Worm (Caenorhabditis elegans) whole organism, L4 larva: Measurements from ENCODE around the gene lron-5.

ENCODE experiments used
- F44E2.7 ChIP-seq: fragments of 200-800 bp; sonication (Bioruptor generic); IDR thresholded peaks from 2 replicates; pipeline ENCODE4 v2.1.2; 2022; ENCODE audit warnings: missing genetic modification characterization, missing compliant biosample characterization
- Y5F2A.4 ChIP-seq: fragments of 200-800 bp; sonication (Bioruptor generic); optimal IDR thresholded peaks from 2 replicates; lab custom pipeline; 2018; ENCODE audit warnings: mild to moderate bottlenecking, missing genetic modification characterization, missing compliant biosample characterization
- aha-1 ChIP-seq: fragments of 150-350 bp; peaks from one replicate; lab custom pipeline; 2014; ENCODE audit warnings: missing biosample characterization, missing genetic modification characterization
- aly-2 ChIP-seq: sonication (generic microtip); optimal IDR thresholded peaks from 2 replicates; lab custom pipeline; 2018; ENCODE audit warnings: missing biosample characterization, missing genetic modification characterization
- attf-4 ChIP-seq: sonication (generic microtip); optimal IDR thresholded peaks from 3 replicates; lab custom pipeline; 2017; ENCODE audit warnings: missing biosample characterization, missing genetic modification characterization
- ceh-20 ChIP-seq: fragments of 200-800 bp; sonication (Bioruptor generic); IDR thresholded peaks from 2 replicates; pipeline ENCODE4 v1.3.6; 2022; ENCODE audit warnings: missing genetic modification reagents, missing genetic modification characterization, missing compliant biosample characterization
- ceh-32 ChIP-seq: sonication (generic microtip); optimal IDR thresholded peaks from 2 replicates; lab custom pipeline; 2016; ENCODE audit warnings: mild to moderate bottlenecking, missing genetic modification characterization, missing compliant biosample characterization; ENCODE audit not compliant: poor library complexity
- ceh-62 ChIP-seq: sonication (generic microtip); optimal IDR thresholded peaks from 2 replicates; lab custom pipeline; 2017; ENCODE audit warnings: missing biosample characterization, missing genetic modification characterization
- ceh-82 ChIP-seq: sonication (generic microtip); optimal IDR thresholded peaks from 2 replicates; lab custom pipeline; 2017; ENCODE audit warnings: missing biosample characterization, missing genetic modification characterization
- daf-12 ChIP-seq: fragments of 150-350 bp; optimal IDR thresholded peaks from 2 replicates; lab custom pipeline; 2014; ENCODE audit warnings: missing biosample characterization, missing genetic modification reagents, missing genetic modification characterization
- daf-19 ChIP-seq: fragments of 200-800 bp; sonication (Bioruptor generic); conservative IDR thresholded peaks from 2 replicates; pipeline ENCODE4 v1.3.6; 2022; ENCODE audit warnings: missing genetic modification characterization, missing compliant biosample characterization
- fkh-10 ChIP-seq: fragments of 150-350 bp; optimal IDR thresholded peaks from 2 replicates; lab custom pipeline; 2014; ENCODE audit warnings: missing biosample characterization, missing genetic modification reagents, missing genetic modification characterization
- hlh-11 ChIP-seq: fragments of 200-800 bp; sonication (Bioruptor generic); optimal IDR thresholded peaks from 2 replicates; lab custom pipeline; 2018; ENCODE audit warnings: mild to moderate bottlenecking, missing genetic modification characterization, missing compliant biosample characterization
- hlh-30 ChIP-seq: sonication (generic microtip); optimal IDR thresholded peaks from 2 replicates; lab custom pipeline; 2017; ENCODE audit warnings: antibody characterized with exemption, mild to moderate bottlenecking, missing genetic modification characterization, missing compliant biosample characterization; ENCODE audit not compliant: insufficient read depth
- lin-29 ChIP-seq: fragments of 200-800 bp; sonication (Bioruptor generic); IDR thresholded peaks from 2 replicates; pipeline ENCODE4 v1.3.6; 2022; ENCODE audit warnings: missing genetic modification reagents, missing genetic modification characterization, missing compliant biosample characterization
- madf-9 ChIP-seq: fragments of 200-800 bp; sonication (Bioruptor generic); conservative IDR thresholded peaks from 2 replicates; pipeline ENCODE4 v1.3.6; 2022; ENCODE audit warnings: missing genetic modification reagents, missing genetic modification characterization, missing compliant biosample characterization
- mdt-29 ChIP-seq: fragments of 200-800 bp; sonication (Bioruptor generic); IDR thresholded peaks from 2 replicates; pipeline ENCODE4 v1.3.6; 2022; ENCODE audit warnings: missing genetic modification reagents, missing genetic modification characterization, missing compliant biosample characterization
- mep-1 ChIP-seq: fragments of 150-350 bp; sonication (generic microtip); optimal IDR thresholded peaks from 3 replicates; lab custom pipeline; 2014; ENCODE audit warnings: missing biosample characterization, missing genetic modification characterization
- nhr-28 ChIP-seq: fragments of 150-350 bp; optimal IDR thresholded peaks from 2 replicates; lab custom pipeline; 2014; ENCODE audit warnings: missing biosample characterization, missing genetic modification characterization
- nhr-42 ChIP-seq: fragments of 200-800 bp; sonication (Bioruptor generic); IDR thresholded peaks from 2 replicates; pipeline ENCODE4 v1.3.6; 2022; ENCODE audit warnings: missing genetic modification characterization, missing compliant biosample characterization
- nhr-76 ChIP-seq: fragments of 150-350 bp; optimal IDR thresholded peaks from 2 replicates; lab custom pipeline; 2014; ENCODE audit warnings: missing biosample characterization, missing genetic modification characterization
- pha-4 ChIP-seq, 2 experiments: fragments of 150-350 bp in 1 of 2; fragments of 200-800 bp in 1 of 2; sonication (Bioruptor generic) in 1 of 2; IDR thresholded peaks in 1 of 2; optimal IDR thresholded peaks in 1 of 2; 2 replicates each; pipeline versions ENCODE4 v1.3.6 to Lab custom; 2014 to 2022; ENCODE audit warnings: missing genetic modification characterization in 2 of 2, missing genetic modification reagents in 2 of 2, missing biosample characterization in 1 of 2, missing compliant biosample characterization in 1 of 2
- pqm-1 ChIP-seq: sonication (generic microtip); optimal IDR thresholded peaks from 2 replicates; lab custom pipeline; 2017; ENCODE audit warnings: missing biosample characterization, missing genetic modification characterization
- rbr-2 ChIP-seq: sonication (generic microtip); optimal IDR thresholded peaks from 2 replicates; lab custom pipeline; 2016; ENCODE audit warnings: missing genotype, missing genetic modification characterization, missing compliant biosample characterization
- saeg-2 ChIP-seq: fragments of 200-800 bp; sonication (Bioruptor generic); IDR thresholded peaks from 2 replicates; pipeline ENCODE4 v1.3.6; 2022; ENCODE audit warnings: missing genetic modification reagents, missing genetic modification characterization, missing compliant biosample characterization
- set-16 ChIP-seq: fragments of 200-800 bp; sonication (Bioruptor generic); IDR thresholded peaks from 2 replicates; pipeline ENCODE4 v1.3.6; 2022; ENCODE audit warnings: missing genetic modification reagents, missing genetic modification characterization, missing compliant biosample characterization
- skn-1 ChIP-seq: fragments of 150-350 bp; optimal IDR thresholded peaks from 2 replicates; lab custom pipeline; 2014; ENCODE audit warnings: missing biosample characterization, missing genetic modification characterization
- unc-39 ChIP-seq: sonication (generic microtip); optimal IDR thresholded peaks from 2 replicates; lab custom pipeline; 2017; ENCODE audit warnings: missing biosample characterization, missing genetic modification characterization
- unc-62 ChIP-seq, 3 experiments: fragments of 150-350 bp in 1 of 3; sonication (generic microtip); optimal IDR thresholded peaks in 2 of 3; peaks in 1 of 3; 1 replicate in 1 of 3; 2 replicates in 2 of 3; lab custom pipeline; 2014 to 2017; ENCODE audit warnings: missing biosample characterization in 3 of 3, missing genetic modification characterization in 3 of 3, missing genetic modification reagents in 3 of 3, missing genotype in 1 of 3
- zfp-3 ChIP-seq: fragments of 200-800 bp; sonication (Bioruptor generic); conservative IDR thresholded peaks from 2 replicates; pipeline ENCODE4 v1.3.6; 2022; ENCODE audit warnings: missing genetic modification reagents, missing genetic modification characterization, missing compliant biosample characterization
- zip-11 ChIP-seq: fragments of 200-800 bp; sonication (Bioruptor generic); IDR thresholded peaks from 2 replicates; pipeline ENCODE4 v1.3.6; 2022; ENCODE audit warnings: missing genetic modification characterization, missing compliant biosample characterization
- ztf-7 ChIP-seq: fragments of 150-350 bp; optimal IDR thresholded peaks from 2 replicates; lab custom pipeline; 2014; ENCODE audit warnings: missing biosample characterization, missing genetic modification characterization

Gene lron-5

DNA sequence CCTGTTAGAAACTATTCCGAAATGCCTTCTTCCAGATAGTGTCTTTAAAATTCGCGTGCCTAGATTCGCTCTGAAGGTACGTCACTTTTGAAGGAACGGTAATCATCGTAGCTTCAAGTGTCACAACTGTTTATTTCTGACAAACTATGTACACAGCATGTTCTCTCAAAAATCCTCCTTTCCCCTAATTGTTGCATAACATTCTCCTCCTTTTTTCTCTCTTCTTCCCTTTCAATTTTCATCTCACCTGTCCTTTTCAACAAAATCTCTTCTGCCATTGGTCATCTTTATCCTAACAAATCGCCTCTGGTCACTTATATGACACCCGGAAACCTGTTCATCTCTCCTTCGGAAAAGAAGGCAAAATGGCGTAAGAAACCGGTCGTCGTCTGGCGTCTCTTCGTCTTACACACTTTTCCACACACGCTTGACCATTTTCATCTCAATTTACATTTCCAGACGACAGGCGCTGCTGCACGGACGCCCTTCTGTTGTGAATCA lies 6.7 kb upstream of the lron-5 start, which contains the start of gene lips-3:
TSS of gene lips-3 (plus strand) at position 458 of the 501 bp plus-strand sequence.
- TF ChIP-seq rbr-2 (tag; lab: Kevin White, UChicago) = no peak
- no peak for TF ChIP-seq saeg-2
- TF ChIP-seq unc-62 (GFP tag; optimal IDR thresholded peaks at IDR 0.05 in 1 of 2; lab: Kevin White, UChicago) = peak in 1 of 2 experiments; percentile 97
- no peak for TF ChIP-seq unc-62 (tag; optimal IDR thresholded peaks at IDR 0.05; lab: Kevin White, UChicago)
- peak; percentile 26 for TF ChIP-seq hlh-11 (tag; lab: Kevin White, UChicago)
- TF ChIP-seq mep-1 (tag; lab: Kevin White, UChicago) = no peak
- TF ChIP-seq, all 104 proteins: peak for 2

DNA sequence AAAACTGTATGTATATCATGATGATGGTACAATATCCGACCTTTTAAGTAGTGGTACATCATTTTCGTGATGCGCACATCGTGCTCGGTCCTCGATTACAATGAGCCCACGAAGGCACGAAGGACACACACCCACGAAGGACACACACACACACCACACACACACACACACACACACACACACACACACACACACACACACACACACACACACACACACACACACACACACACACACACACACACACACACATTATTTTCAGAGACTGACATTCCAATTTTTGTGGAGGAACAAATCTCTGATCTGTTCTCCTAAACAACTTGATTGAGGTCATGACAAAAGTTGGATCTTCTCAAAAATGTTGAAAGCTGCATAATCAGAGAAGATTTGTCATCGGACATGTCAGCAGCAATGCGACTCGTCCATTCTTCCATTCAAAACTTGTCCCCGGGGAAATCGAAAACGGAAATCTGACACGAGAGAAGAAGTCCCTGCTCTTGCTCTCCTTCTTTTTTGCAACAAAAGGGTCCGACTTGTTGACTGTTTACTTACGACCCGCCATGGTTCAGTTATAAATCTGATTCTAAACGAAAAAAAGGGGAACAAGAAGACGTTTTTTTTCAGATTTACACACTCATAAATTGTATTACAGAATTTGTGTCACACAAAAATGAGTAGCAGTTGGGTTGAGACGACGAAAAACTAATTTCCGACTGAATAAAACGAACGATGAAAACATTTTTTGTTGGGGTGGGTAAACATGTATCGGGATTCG lies 3.5 kb downstream of the lron-5 start:
- TF ChIP-seq madf-9 (GFP tag; lab: Robert Waterston, UW) (no peak), pqm-1 (tag; lab: Kevin White, UChicago) (no peak), hlh-30 (tag; lab: Kevin White, UChicago) (no peak), pha-4 (GFP tag; IDR thresholded peaks at IDR 0.05; lab: Robert Waterston, UW) (no peak), pha-4 (tag; optimal IDR thresholded peaks at IDR 0.05; lab: Kevin White, UChicago) (no peak), ceh-32 (no peak), fkh-10 (GFP tag; lab: Kevin White, UChicago) (peak; percentile 91), daf-19 (no peak), unc-62 (GFP tag; optimal IDR thresholded peaks at IDR 0.05 in 1 of 2; lab: Kevin White, UChicago) (peak in 1 of 2 experiments; percentile 89), unc-62 (tag; optimal IDR thresholded peaks at IDR 0.05; lab: Kevin White, UChicago) (no peak), set-16 (GFP tag; lab: Robert Waterston, UW) (no peak)

DNA sequence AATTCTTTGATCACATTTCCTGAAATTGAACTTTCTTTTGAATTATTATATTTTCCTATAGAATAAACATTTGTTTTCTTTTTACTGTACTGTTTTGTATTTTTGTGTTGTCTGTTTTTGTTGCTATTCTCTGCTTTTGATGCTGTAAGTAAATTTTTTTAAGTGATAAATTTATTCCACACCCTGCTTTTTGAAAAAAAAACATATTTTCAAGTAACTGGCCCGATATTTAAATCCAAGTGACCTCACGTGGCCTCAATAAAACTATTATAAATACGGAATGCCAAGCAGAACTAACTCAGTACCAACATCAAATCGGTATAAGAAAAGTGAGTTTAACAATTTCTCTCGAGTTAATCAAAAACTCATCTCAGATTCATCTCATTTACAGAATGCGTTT lies 5.3 kb downstream of the lron-5 start, which contains the start of gene clec-151:
TSS of gene clec-151 (plus strand) at position 301 of the 400 bp plus-strand sequence.
- TF ChIP-seq ceh-20 (GFP tag; lab: Robert Waterston, UW) (no peak), aly-2 (tag; lab: Kevin White, UChicago) (no peak), F44E2.7 (GFP tag; lab: Robert Waterston, UW) (no peak), attf-4 (tag; lab: Kevin White, UChicago) (no peak), ceh-82 (tag; lab: Kevin White, UChicago) (no peak)

DNA sequence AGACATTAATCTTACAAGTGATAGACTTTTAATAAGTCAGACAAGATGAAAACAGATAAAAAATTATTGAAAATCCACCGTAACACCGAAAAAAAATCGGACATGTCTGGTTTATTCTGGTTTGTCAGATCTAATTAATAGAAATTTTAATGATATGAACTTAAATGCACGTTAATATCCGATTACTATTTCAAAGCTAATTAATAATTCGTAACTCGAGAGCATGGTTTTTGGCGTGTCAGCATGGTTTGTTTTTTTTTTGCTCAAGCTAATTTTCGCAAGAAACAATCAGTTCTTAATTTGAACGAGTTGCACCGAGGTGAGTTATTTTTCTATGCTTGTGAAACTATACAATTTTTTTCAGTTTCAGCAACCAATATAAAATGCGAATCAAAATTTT lies 12.1 kb downstream of the lron-5 start, which contains the start of gene clec-153:
TSS of gene clec-153 (plus strand) at position 301 of the 400 bp plus-strand sequence.
- TF ChIP-seq unc-39 (tag; lab: Kevin White, UChicago) (no peak), ceh-62 (tag; lab: Kevin White, UChicago) (no peak), Y5F2A.4 (no peak), aha-1 (tag; lab: Kevin White, UChicago) (no peak), ceh-20 (GFP tag; lab: Robert Waterston, UW) (no peak), pqm-1 (tag; lab: Kevin White, UChicago) (no peak), nhr-42 (GFP tag; lab: Robert Waterston, UW) (no peak), ztf-7 (no peak), pha-4 (GFP tag; IDR thresholded peaks at IDR 0.05; lab: Robert Waterston, UW) (no peak), pha-4 (tag; optimal IDR thresholded peaks at IDR 0.05; lab: Kevin White, UChicago) (no peak), zip-11 (GFP tag; lab: Robert Waterston, UW) (no peak), daf-12 (tag; lab: Kevin White, UChicago) (no peak), skn-1 (tag; lab: Kevin White, UChicago) (no peak), nhr-28 (tag; lab: Kevin White, UChicago) (no peak), lin-29 (GFP tag; lab: Robert Waterston, UW) (no peak), mdt-29 (GFP tag; lab: Robert Waterston, UW) (no peak), zfp-3 (no peak), nhr-76 (tag; lab: Kevin White, UChicago) (no peak)
